Worm (Caenorhabditis elegans): ENCODE results near the gene ZC443.1.

- TF ChIP-seq W03F9.2 (tag; optimal IDR thresholded peaks at IDR 0.05) (no peak), him-1 (tag; optimal IDR thresholded peaks at IDR 0.05) (no peak)
Measured at ce11 chrV:12809876-12810275, at the start of gene ZC443.1.
